Fruit fly (Drosophila melanogaster): ENCODE results near the gene Brr2.
A peak's percentile ranks its signal among the peaks of the same experiment; 100 is the strongest.

The Brr2 gene

DNA sequence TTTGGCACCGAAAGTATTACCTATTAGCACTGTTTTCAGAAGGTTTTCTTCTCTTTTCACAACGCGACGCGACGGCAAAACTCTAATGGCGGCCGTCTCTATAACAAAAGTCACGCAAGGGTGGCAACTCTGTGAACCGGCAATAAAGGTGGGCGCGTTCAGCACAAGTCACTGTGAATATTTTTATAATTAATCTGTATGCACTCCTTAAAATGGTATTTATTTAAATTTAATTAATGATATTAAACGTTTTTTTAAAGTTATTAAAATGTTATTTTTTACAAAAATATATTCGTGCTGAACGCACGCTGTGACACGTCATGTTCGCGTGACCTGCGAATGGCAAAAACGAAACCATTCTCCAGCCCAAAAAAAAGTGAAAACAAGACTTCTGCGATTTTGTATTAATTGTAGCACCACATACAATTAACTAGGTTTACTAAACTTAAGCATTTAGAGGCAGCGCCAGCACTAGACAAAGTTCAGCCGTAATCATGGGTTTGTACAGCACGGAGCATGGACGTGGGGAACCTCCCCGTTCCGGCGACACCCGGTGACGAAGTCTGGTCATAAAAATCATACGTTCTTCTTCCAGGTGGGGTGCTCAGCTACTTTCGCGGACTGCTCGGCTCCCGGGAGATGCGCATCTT lies 15.2 kb upstream of the Brr2 start, which contains the start of the genes brm and Arl1 (continued):
- peak; percentile 98 for TF ChIP-seq gce (GFP tag; IDR thresholded peaks at IDR 0.05)
- peak; percentile 96 for TF ChIP-seq ewg (GFP tag; optimal IDR thresholded peaks at IDR 0.05)
- TF ChIP-seq ttk (GFP tag; IDR thresholded peaks at IDR 0.05) = peak; percentile 99
- peak; percentile 99 for TF ChIP-seq sisA (GFP tag; IDR thresholded peaks at IDR 0.05)
- TF ChIP-seq nau (GFP tag; optimal IDR thresholded peaks at IDR 0.05) = no peak
- peak; percentile 86 for TF ChIP-seq E2f2 (GFP tag; IDR thresholded peaks at IDR 0.05)
- TF ChIP-seq usp (GFP tag; optimal IDR thresholded peaks at IDR 0.05) = no peak
- TF ChIP-seq onecut (GFP tag; IDR thresholded peaks at IDR 0.05) = peak; percentile 95
- TF ChIP-seq wdn (GFP tag; IDR thresholded peaks at IDR 0.05) = peak; percentile 97
- TF ChIP-seq lov (optimal IDR thresholded peaks at IDR 0.05) = no peak
- peak; percentile 98 for TF ChIP-seq lov (GFP tag; IDR thresholded peaks at IDR 0.05)
- no peak for TF ChIP-seq stwl (tag; optimal IDR thresholded peaks at IDR 0.05)
- TF ChIP-seq CG12391 (tag; optimal IDR thresholded peaks at IDR 0.05) = peak; percentile 99
- peak; percentile 95 for TF ChIP-seq CG12299 (tag; optimal IDR thresholded peaks at IDR 0.05)
- TF ChIP-seq CG5953 (GFP tag; IDR thresholded peaks at IDR 0.05) = peak; percentile 97
- TF ChIP-seq org-1 (GFP tag; optimal IDR thresholded peaks at IDR 0.05) = peak; percentile 87
- no peak for TF ChIP-seq HLH4C (GFP tag; IDR thresholded peaks at IDR 0.05; ENCODE audit: partially characterized antibody)
- 0 out of 2 replicates have a peak, but pooled peaks have one; percentile 41 for TF ChIP-seq Scr (GFP tag; IDR thresholded peaks at IDR 0.05; ENCODE audit: partially characterized antibody)
- TF ChIP-seq NFAT (GFP tag; IDR thresholded peaks at IDR 0.05) = peak; percentile 99
- TF ChIP-seq Atf3 (GFP tag; optimal IDR thresholded peaks at IDR 0.05) = peak; percentile 82
- TF ChIP-seq E2f1 (GFP tag; IDR thresholded peaks at IDR 0.05) = peak; percentile 99
- TF ChIP-seq TFAM (GFP tag; optimal IDR thresholded peaks at IDR 0.05) = peak; percentile 80
- TF ChIP-seq CG17912 (GFP tag; optimal IDR thresholded peaks at IDR 0.05) = peak; percentile 98
- TF ChIP-seq hb (GFP tag; IDR thresholded peaks at IDR 0.05; ENCODE audit: partially characterized antibody) = no peak
- TF ChIP-seq kah (GFP tag; optimal IDR thresholded peaks at IDR 0.05) = peak; percentile 92
- peak; percentile 82 for TF ChIP-seq CG12071 (GFP tag; optimal IDR thresholded peaks at IDR 0.05)
- peak; percentile 98 for TF ChIP-seq Ssrp (tag; optimal IDR thresholded peaks at IDR 0.05)
- TF ChIP-seq CG2678 (tag; optimal IDR thresholded peaks at IDR 0.05) = peak; percentile 99
- TF ChIP-seq croc (GFP tag; conservative IDR thresholded peaks at IDR 0.05) = peak; percentile 99
- peak; percentile 99 for TF ChIP-seq slbo (GFP tag; IDR thresholded peaks at IDR 0.05)
- TF ChIP-seq CG12155 (GFP tag; optimal IDR thresholded peaks at IDR 0.05) = peak; percentile 97
- TF ChIP-seq Doc2 (GFP tag; IDR thresholded peaks at IDR 0.05) = peak; percentile 96
- peak; percentile 99 for TF ChIP-seq lab (GFP tag; optimal IDR thresholded peaks at IDR 0.05)
- TF ChIP-seq NK7.1 (GFP tag; optimal IDR thresholded peaks at IDR 0.05) = peak; percentile 52
- TF ChIP-seq sens (GFP tag) = peak; percentile 98
- TF ChIP-seq Med (GFP tag) = peak; percentile 98
- no peak for TF ChIP-seq HLHmδ (GFP tag; optimal IDR thresholded peaks at IDR 0.05)
- TF ChIP-seq Dfd (GFP tag; optimal IDR thresholded peaks at IDR 0.05) = peak in 1 of 2 experiments; percentile 8
- no peak for TF ChIP-seq h (optimal IDR thresholded peaks at IDR 0.05)
- TF ChIP-seq gfzf (GFP tag; optimal IDR thresholded peaks at IDR 0.05) = no peak
- no peak for TF ChIP-seq abd-A (tag; optimal IDR thresholded peaks at IDR 0.05)
- TF ChIP-seq br (optimal IDR thresholded peaks at IDR 0.05) = no peak
- no peak for TF ChIP-seq fru (optimal IDR thresholded peaks at IDR 0.05)
- TF ChIP-seq Bdp1 (GFP tag; optimal IDR thresholded peaks at IDR 0.05) = peak; percentile 83
- TF ChIP-seq grn (GFP tag; optimal IDR thresholded peaks at IDR 0.05) = peak; percentile 65
- TF ChIP-seq sna (GFP tag; IDR thresholded peaks at IDR 0.05; ENCODE audit: partially characterized antibody) = 0 out of 2 replicates have a peak, but pooled peaks have one; percentile 9
- TF ChIP-seq Atf6 (GFP tag; IDR thresholded peaks at IDR 0.05) = peak; percentile 98
- TF ChIP-seq CG2129 (GFP tag; IDR thresholded peaks at IDR 0.05; ENCODE audit: partially characterized antibody) = no peak
- TF ChIP-seq vnd (GFP tag; IDR thresholded peaks at IDR 0.05; ENCODE audit: partially characterized antibody) = peak; percentile 49; the same call in 1 of the 3 replicates
- peak; percentile 78 for TF ChIP-seq dm (GFP tag; optimal IDR thresholded peaks at IDR 0.05)
- peak; percentile 97 for TF ChIP-seq nerfin-1 (tag; optimal IDR thresholded peaks at IDR 0.05)
